Fruit fly (Drosophila melanogaster) whole organism, embryonic: Measurements from ENCODE around the gene cni.

Experiments
- Bdp1 ChIP-seq: fragments of 200-800 bp; sonication (Bioruptor generic); optimal IDR thresholded peaks from 3 replicates; lab custom pipeline; 2016; ENCODE audit warnings: missing biosample characterization, missing genetic modification characterization
- CG10366 ChIP-seq: fragments of 200-800 bp; sonication (Bioruptor generic); IDR thresholded peaks from 2 replicates; pipeline ENCODE4 v1.3.6; 2022; ENCODE audit warnings: missing biosample characterization, missing genetic modification characterization
- CG11085 ChIP-seq: fragments of 200-800 bp; sonication (Bioruptor generic); IDR thresholded peaks from 2 replicates; pipeline ENCODE4 v1.3.6; 2022; ENCODE audit warnings: missing biosample characterization, missing genetic modification characterization
- CG12236 ChIP-seq: fragments of 200-800 bp; sonication (Bioruptor generic); optimal IDR thresholded peaks from 2 replicates; lab custom pipeline; 2016; ENCODE audit warnings: missing biosample characterization, missing genetic modification characterization
- CG1233 ChIP-seq: fragments of 200-800 bp; sonication (Bioruptor generic); optimal IDR thresholded peaks from 4 replicates; lab custom pipeline; 2018; ENCODE audit warnings: missing biosample characterization, mild to moderate bottlenecking, missing genetic modification characterization
- CG12744 ChIP-seq: fragments of 200-800 bp; sonication (Bioruptor generic); optimal IDR thresholded peaks from 2 replicates; lab custom pipeline; 2016; ENCODE audit warnings: missing biosample characterization, missing genetic modification characterization
- CG14050 ChIP-seq: fragments of 200-800 bp; sonication (Bioruptor generic); IDR thresholded peaks from 3 replicates; pipeline ENCODE4 v1.3.6; 2022; ENCODE audit warnings: missing biosample characterization, missing genetic modification characterization
- CG14860 ChIP-seq: fragments of 200-800 bp; sonication (Bioruptor generic); IDR thresholded peaks from 3 replicates; pipeline ENCODE4 v1.3.6; 2022; ENCODE audit warnings: missing biosample characterization, missing genetic modification characterization; ENCODE audit not compliant: partially characterized antibody
- CG14965 ChIP-seq: fragments of 200-800 bp; sonication (Bioruptor generic); optimal IDR thresholded peaks from 2 replicates; lab custom pipeline; 2016; ENCODE audit warnings: missing biosample characterization, missing genetic modification characterization, borderline replicate concordance
- CG16779 ChIP-seq: fragments of 200-800 bp; sonication (Bioruptor generic); IDR thresholded peaks from 2 replicates; pipeline ENCODE4 v1.3.6; 2022; ENCODE audit warnings: missing biosample characterization, missing genetic modification characterization
- CG2202 ChIP-seq: fragments of 200-800 bp; sonication (Bioruptor generic); optimal IDR thresholded peaks from 2 replicates; lab custom pipeline; 2018; ENCODE audit warnings: missing biosample characterization, mild to moderate bottlenecking, missing genetic modification characterization
- CG30020 ChIP-seq: fragments of 200-800 bp; optimal IDR thresholded peaks from 2 replicates; lab custom pipeline; 2019; ENCODE audit warnings: missing biosample characterization, mild to moderate bottlenecking, missing genetic modification characterization, moderate library complexity
- CG34422 ChIP-seq: fragments of 200-800 bp; sonication (Bioruptor generic); IDR thresholded peaks from 3 replicates; pipeline ENCODE4 v1.3.6; 2022; ENCODE audit warnings: missing biosample characterization, missing genetic modification characterization
- CG3995 ChIP-seq: fragments of 200-800 bp; sonication (Bioruptor generic); optimal IDR thresholded peaks from 3 replicates; lab custom pipeline; 2016; ENCODE audit warnings: missing biosample characterization, missing genetic modification characterization
- CG4360 ChIP-seq: fragments of 200-800 bp; sonication (Bioruptor generic); IDR thresholded peaks from 2 replicates; pipeline ENCODE4 v1.3.6; 2022; ENCODE audit warnings: missing biosample characterization, missing genetic modification characterization
- CG4404 ChIP-seq: fragments of 200-800 bp; sonication (Bioruptor generic); IDR thresholded peaks from 2 replicates; pipeline ENCODE4 v1.3.6; 2022; ENCODE audit warnings: missing biosample characterization, missing genetic modification characterization
- CG4730 ChIP-seq: fragments of 200-800 bp; sonication (Bioruptor generic); IDR thresholded peaks from 2 replicates; pipeline ENCODE4 v1.3.6; 2022; ENCODE audit warnings: missing biosample characterization, missing genetic modification characterization
- CG6254 ChIP-seq: fragments of 200-800 bp; sonication (Bioruptor generic); optimal IDR thresholded peaks from 3 replicates; lab custom pipeline; 2017; ENCODE audit warnings: mild to moderate bottlenecking, missing biosample characterization, missing genetic modification reagents, missing genetic modification characterization
- CG8944 ChIP-seq: fragments of 200-800 bp; sonication (Bioruptor generic); optimal IDR thresholded peaks from 3 replicates; lab custom pipeline; 2016; ENCODE audit warnings: missing biosample characterization, missing genetic modification characterization
- CG9797 ChIP-seq: fragments of 200-800 bp; sonication (Bioruptor generic); optimal IDR thresholded peaks from 3 replicates; lab custom pipeline; 2018; ENCODE audit warnings: missing biosample characterization, mild to moderate bottlenecking, missing genetic modification characterization
- Dad ChIP-seq: fragments of 200-800 bp; sonication (Bioruptor generic); optimal IDR thresholded peaks from 3 replicates; lab custom pipeline; 2016; ENCODE audit warnings: missing biosample characterization, missing genetic modification characterization
- Doc3 ChIP-seq: fragments of 200-800 bp; sonication (Bioruptor generic); IDR thresholded peaks from 3 replicates; pipeline ENCODE4 v1.3.6; 2022; ENCODE audit warnings: missing biosample characterization, missing genetic modification characterization; ENCODE audit not compliant: partially characterized antibody
- Hmx ChIP-seq: fragments of 200-800 bp; sonication (Bioruptor generic); optimal IDR thresholded peaks from 2 replicates; lab custom pipeline; 2016; ENCODE audit warnings: missing biosample characterization, missing genetic modification characterization
- Hr39 ChIP-seq: fragments of >200 bp; optimal IDR thresholded peaks from 2 replicates; lab custom pipeline; 2017
- Lhr ChIP-seq: fragments of 200-800 bp; sonication (Bioruptor generic); optimal IDR thresholded peaks from 3 replicates; lab custom pipeline; 2017; ENCODE audit warnings: mild to moderate bottlenecking, missing biosample characterization, missing genetic modification reagents, missing genetic modification characterization
- MBD-R2 ChIP-seq: fragments of 200-800 bp; sonication (Bioruptor generic); IDR thresholded peaks from 2 replicates; pipeline ENCODE4 v1.3.6; 2022; ENCODE audit warnings: missing biosample characterization, missing genetic modification characterization
- NK7.1 ChIP-seq: fragments of 200-800 bp; sonication (Bioruptor generic); optimal IDR thresholded peaks from 3 replicates; lab custom pipeline; 2016; ENCODE audit warnings: missing biosample characterization, missing genetic modification characterization
- Nf-YA ChIP-seq: fragments of 200-800 bp; sonication (Bioruptor generic); IDR thresholded peaks from 2 replicates; pipeline ENCODE4 v1.3.6; 2022; ENCODE audit warnings: missing biosample characterization, missing genetic modification characterization
- Poxn ChIP-seq: fragments of 200-800 bp; sonication (Bioruptor generic); IDR thresholded peaks from 2 replicates; pipeline ENCODE4 v1.3.6; 2022; ENCODE audit warnings: missing biosample characterization, missing genetic modification characterization
- Scr ChIP-seq: fragments of 200-800 bp; sonication (Bioruptor generic); IDR thresholded peaks from 2 replicates; pipeline ENCODE4 v1.3.6; 2022; ENCODE audit warnings: missing biosample characterization, missing genetic modification characterization; ENCODE audit not compliant: partially characterized antibody
- Stat92E ChIP-seq, 3 experiments: fragments of >200 bp in 2 of 3; fragments of 200-800 bp in 1 of 3; sonication (Bioruptor generic) in 1 of 3; optimal IDR thresholded peaks; 2 replicates each; lab custom pipeline; 2017 to 2019; ENCODE audit warnings: missing biosample characterization in 3 of 3, missing genetic modification characterization in 3 of 3, mild to moderate bottlenecking in 1 of 3, moderate library complexity in 1 of 3
- Taf1 ChIP-seq: fragments of 200-800 bp; sonication (Bioruptor generic); IDR thresholded peaks from 2 replicates; pipeline ENCODE4 v1.3.6; 2022; ENCODE audit warnings: missing biosample characterization, missing genetic modification characterization
- al ChIP-seq: fragments of 200-800 bp; sonication (Bioruptor generic); IDR thresholded peaks from 2 replicates; pipeline ENCODE4 v1.3.6; 2022; ENCODE audit warnings: missing biosample characterization, missing genetic modification characterization
- dan ChIP-seq: fragments of 200-800 bp; sonication (Bioruptor generic); IDR thresholded peaks from 2 replicates; pipeline ENCODE4 v1.3.6; 2022; ENCODE audit warnings: missing biosample characterization, missing genetic modification characterization
- danr ChIP-seq: fragments of 200-800 bp; sonication (Bioruptor generic); IDR thresholded peaks from 2 replicates; pipeline ENCODE4 v1.3.6; 2022; ENCODE audit warnings: missing biosample characterization, missing genetic modification characterization
- fu2 ChIP-seq: fragments of 200-800 bp; sonication (Bioruptor generic); optimal IDR thresholded peaks from 2 replicates; lab custom pipeline; 2016; ENCODE audit warnings: missing biosample characterization, missing genetic modification characterization
- klu ChIP-seq: fragments of 200-800 bp; sonication (Bioruptor generic); IDR thresholded peaks from 2 replicates; pipeline ENCODE4 v1.3.6; 2022; ENCODE audit warnings: missing biosample characterization, missing genetic modification characterization
- lab ChIP-seq: fragments of 200-800 bp; sonication (Bioruptor generic); optimal IDR thresholded peaks from 3 replicates; lab custom pipeline; 2017; ENCODE audit warnings: missing biosample characterization, missing genetic modification characterization, mild to moderate bottlenecking, moderate library complexity, missing genetic modification reagents
- lbe ChIP-seq: fragments of 200-800 bp; sonication (Bioruptor generic); optimal IDR thresholded peaks from 2 replicates; lab custom pipeline; 2016; ENCODE audit warnings: missing biosample characterization, mild to moderate bottlenecking, missing genetic modification characterization
- mam ChIP-seq: fragments of 200-800 bp; sonication (Bioruptor generic); optimal IDR thresholded peaks from 3 replicates; lab custom pipeline; 2016; ENCODE audit warnings: missing biosample characterization, missing genetic modification characterization
- nerfin-1 ChIP-seq: fragments of 200-800 bp; sonication (Bioruptor generic); optimal IDR thresholded peaks from 3 replicates; lab custom pipeline; 2019; ENCODE audit warnings: missing biosample characterization, mild to moderate bottlenecking, missing genetic modification characterization, moderate library complexity
- pfk ChIP-seq: fragments of 200-800 bp; sonication (Bioruptor generic); optimal IDR thresholded peaks from 2 replicates; lab custom pipeline; 2018; ENCODE audit warnings: missing biosample characterization, mild to moderate bottlenecking, missing genetic modification characterization, moderate library complexity
- sd ChIP-seq: fragments of 200-800 bp; sonication (Bioruptor generic); optimal IDR thresholded peaks from 3 replicates; lab custom pipeline; 2018; ENCODE audit warnings: missing biosample characterization, mild to moderate bottlenecking, missing genetic modification characterization, moderate library complexity
- sim ChIP-seq: fragments of 200-800 bp; sonication (Bioruptor generic); IDR thresholded peaks from 2 replicates; pipeline ENCODE4 v1.3.6; 2022; ENCODE audit warnings: missing biosample characterization, missing genetic modification characterization
- sima ChIP-seq: fragments of 200-800 bp; sonication (Bioruptor generic); optimal IDR thresholded peaks from 2 replicates; lab custom pipeline; 2016; ENCODE audit warnings: missing biosample characterization, missing genetic modification characterization
- slbo ChIP-seq: fragments of 200-800 bp; sonication (Bioruptor generic); IDR thresholded peaks from 2 replicates; pipeline ENCODE4 v1.3.6; 2022; ENCODE audit warnings: missing biosample characterization, missing genetic modification characterization
- so ChIP-seq: fragments of 200-800 bp; sonication (Bioruptor generic); IDR thresholded peaks from 3 replicates; pipeline ENCODE4 v1.3.6; 2022; ENCODE audit warnings: missing biosample characterization, missing genetic modification characterization
- ssp ChIP-seq: fragments of 200-800 bp; sonication (Bioruptor generic); IDR thresholded peaks from 2 replicates; pipeline ENCODE4 v1.3.6; 2022; ENCODE audit warnings: missing biosample characterization, missing genetic modification characterization
- trh ChIP-seq: fragments of 200-800 bp; sonication (Bioruptor generic); optimal IDR thresholded peaks from 2 replicates; lab custom pipeline; 2016; ENCODE audit warnings: missing biosample characterization, missing genetic modification characterization
- tup ChIP-seq: fragments of 200-800 bp; sonication (Bioruptor generic); optimal IDR thresholded peaks from 2 replicates; lab custom pipeline; 2016; ENCODE audit warnings: missing biosample characterization, mild to moderate bottlenecking, missing genetic modification characterization, moderate library complexity
- wek ChIP-seq: fragments of 200-800 bp; sonication (Bioruptor generic); optimal IDR thresholded peaks from 3 replicates; lab custom pipeline; 2018; ENCODE audit warnings: missing biosample characterization, mild to moderate bottlenecking, missing genetic modification characterization, moderate library complexity

Gene cni

DNA sequence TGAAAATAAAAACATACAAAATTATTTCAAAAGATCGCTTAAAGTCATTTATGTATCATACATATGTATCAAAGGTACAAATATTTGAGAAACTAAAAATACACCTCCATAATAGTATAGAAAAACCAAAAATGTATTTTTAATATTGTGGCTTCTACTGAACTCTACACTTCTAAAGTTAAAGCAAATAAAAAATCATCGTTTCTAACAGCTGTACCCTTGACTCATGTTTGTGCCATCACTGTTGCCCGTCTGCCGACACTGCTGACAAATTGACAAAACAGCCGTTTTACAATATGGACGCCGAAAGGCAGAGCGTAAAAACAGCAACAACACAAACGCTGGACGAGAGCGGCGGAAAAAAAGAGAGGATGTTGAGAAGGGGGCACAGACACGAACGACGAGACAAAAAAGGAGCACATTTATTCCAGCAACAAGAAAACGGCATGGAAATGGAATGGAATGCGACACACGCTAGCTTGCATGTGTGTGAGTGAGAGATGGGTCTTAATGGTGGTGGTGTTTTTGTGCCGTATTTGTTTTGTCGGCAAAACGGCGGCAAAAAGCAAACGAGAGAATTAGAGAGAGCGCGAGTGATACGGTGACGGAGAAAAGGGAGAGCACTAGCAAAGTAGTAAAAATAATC lies 24.0 kb downstream of the cni start:
- TF ChIP-seq lab (GFP tag; lab: Kevin White, UChicago) (peak; percentile 92), nerfin-1 (tag; lab: Kevin White, UChicago) (peak; percentile 52), mam (peak; percentile 83), Nf-YA (GFP tag; lab: Robert Waterston, UW) (no peak), CG1233 (peak; percentile 78), CG12236 (GFP tag; lab: Kevin White, UChicago) (peak; percentile 15), sima (peak; percentile 68), pfk (peak; percentile 97), so (no peak), wek (no peak), lbe (GFP tag; lab: Kevin White, UChicago) (no peak), CG10366 (no peak), CG9797 (GFP tag; lab: Kevin White, UChicago) (no peak), sim (GFP tag; lab: Robert Waterston, UW) (no peak), sd (tag; lab: Kevin White, UChicago) (peak; percentile 99), CG11085 (GFP tag; lab: Robert Waterston, UW) (no peak), CG16779 (GFP tag; lab: Robert Waterston, UW) (no peak), Poxn (no peak), Hmx (GFP tag; lab: Kevin White, UChicago) (peak; percentile 41), trh (GFP tag; lab: Kevin White, UChicago) (peak; percentile 55), CG8944 (GFP tag; lab: Kevin White, UChicago) (peak; percentile 53), fu2 (peak; percentile 79), Bdp1 (peak; percentile 53), CG30020 (tag; lab: Kevin White, UChicago) (peak; percentile 32), MBD-R2 (no peak), CG2202 (tag; lab: Kevin White, UChicago) (peak; percentile 50), slbo (GFP tag; lab: Robert Waterston, UW) (no peak), CG14965 (GFP tag; lab: Kevin White, UChicago) (no peak), dan (GFP tag; lab: Robert Waterston, UW) (no peak), Stat92E (GFP tag; optimal IDR thresholded peaks at IDR 0.05; lab: Kevin White, UChicago) (no peak), CG4404 (GFP tag; lab: Robert Waterston, UW) (no peak), CG34422 (GFP tag; lab: Robert Waterston, UW) (no peak), CG14050 (GFP tag; lab: Robert Waterston, UW) (no peak), danr (GFP tag; lab: Robert Waterston, UW) (no peak), Scr (GFP tag; lab: Robert Waterston, UW) (no peak), tup (GFP tag; lab: Kevin White, UChicago) (no peak), CG3995 (GFP tag; lab: Kevin White, UChicago) (peak; percentile 62), ssp (no peak), Lhr (GFP tag; lab: Kevin White, UChicago) (peak; percentile 25), CG6254 (GFP tag; lab: Kevin White, UChicago) (peak; percentile 82), Doc3 (GFP tag; lab: Robert Waterston, UW) (no peak), Dad (GFP tag; lab: Kevin White, UChicago) (peak; percentile 84), Hr39 (lab: Kevin White, UChicago) (no peak), al (GFP tag; lab: Robert Waterston, UW) (no peak), CG12744 (GFP tag; lab: Kevin White, UChicago) (peak; percentile 89), CG4730 (no peak), CG14860 (no peak), Taf1 (GFP tag; lab: Robert Waterston, UW) (no peak), CG4360 (GFP tag; lab: Robert Waterston, UW) (no peak), NK7.1 (peak; percentile 69), klu (GFP tag; lab: Robert Waterston, UW) (no peak)
